Fruit fly (Drosophila melanogaster): ENCODE results near the gene CG8087.

CG8087 gene

DNA sequence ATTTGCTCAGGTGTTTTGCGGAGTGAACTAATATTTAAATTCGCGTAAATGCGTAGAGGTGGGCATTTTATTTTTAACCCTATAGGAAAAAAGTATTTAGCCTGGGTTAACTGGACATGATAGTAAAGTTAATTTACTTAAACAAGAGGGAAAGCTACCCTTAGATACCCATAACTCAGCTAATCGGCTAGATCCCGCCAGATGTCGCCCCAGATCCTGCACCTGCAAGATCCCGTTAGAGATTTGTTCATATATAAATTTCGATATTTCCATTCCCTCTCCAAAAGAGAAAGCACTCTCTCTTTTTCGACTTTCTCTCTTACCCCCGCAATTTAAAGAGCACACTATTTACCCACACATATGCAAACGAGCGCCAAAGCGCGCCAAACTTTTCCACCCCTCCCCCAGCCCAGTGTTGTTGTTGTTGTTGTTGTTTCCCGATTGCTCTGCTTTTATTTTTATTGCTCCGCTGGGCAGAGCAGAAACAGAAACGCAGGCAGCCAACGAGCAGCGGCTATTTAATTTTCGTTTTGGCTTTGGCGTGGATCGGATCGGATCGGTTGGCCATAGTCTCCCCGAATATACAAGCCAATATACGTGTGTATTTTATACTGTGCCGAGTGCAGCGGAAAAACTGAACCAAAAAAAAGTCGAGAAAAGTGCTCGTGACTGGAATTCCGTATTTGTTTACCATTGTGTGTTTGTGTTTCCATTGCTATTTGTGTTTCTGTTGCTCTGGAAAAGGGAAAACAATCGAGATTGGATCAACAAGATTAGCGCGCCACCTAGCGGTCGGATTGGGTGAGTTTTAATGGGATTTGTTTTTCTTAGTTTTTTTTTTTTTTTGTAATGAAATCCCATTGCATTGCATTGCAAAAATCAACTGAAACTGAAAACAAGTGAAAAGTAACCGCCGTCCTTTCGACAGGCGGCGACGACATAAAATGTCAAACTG is 12.4 kb upstream of the CG8087 start, which contains the start of gene stumps (continued):
- TF ChIP-seq ase (GFP tag; IDR thresholded peaks at IDR 0.05) (no peak), Atf-2 (GFP tag; optimal IDR thresholded peaks at IDR 0.05) (no peak), tio (GFP tag; optimal IDR thresholded peaks at IDR 0.05) (no peak), CG18011 (GFP tag; optimal IDR thresholded peaks at IDR 0.05) (no peak), Oaz (GFP tag; IDR thresholded peaks at IDR 0.05) (no peak), Pdp1 (GFP tag; optimal IDR thresholded peaks at IDR 0.05) (no peak), rib (GFP tag; IDR thresholded peaks at IDR 0.05) (no peak), Gsc (GFP tag; IDR thresholded peaks at IDR 0.05) (no peak), CG6654 (GFP tag; optimal IDR thresholded peaks at IDR 0.05) (no peak), CG15011 (GFP tag; optimal IDR thresholded peaks at IDR 0.05) (no peak), Atf3 (GFP tag; optimal IDR thresholded peaks at IDR 0.05) (no peak), Hsf (GFP tag; optimal IDR thresholded peaks at IDR 0.05) (no peak), wdn (GFP tag; IDR thresholded peaks at IDR 0.05) (no peak), BtbVII (GFP tag; optimal IDR thresholded peaks at IDR 0.05) (no peak), sqz (GFP tag; optimal IDR thresholded peaks at IDR 0.05) (peak; percentile 35), tgo (GFP tag; IDR thresholded peaks at IDR 0.05) (no peak), CG17385 (GFP tag; optimal IDR thresholded peaks at IDR 0.05) (no peak), Hr51 (GFP tag; optimal IDR thresholded peaks at IDR 0.05) (no peak), ara (GFP tag; IDR thresholded peaks at IDR 0.05) (no peak), mam (GFP tag; optimal IDR thresholded peaks at IDR 0.05) (no peak), CG9437 (GFP tag; optimal IDR thresholded peaks at IDR 0.05) (no peak), CG15073 (GFP tag; optimal IDR thresholded peaks at IDR 0.05) (no peak), lab (GFP tag; optimal IDR thresholded peaks at IDR 0.05) (no peak), CG13287 (GFP tag; IDR thresholded peaks at IDR 0.05; ENCODE audit: partially characterized antibody) (peak; percentile 9; the same call in 1 of the 2 replicates), CG7745 (tag; optimal IDR thresholded peaks at IDR 0.05) (no peak), CG10147 (GFP tag; optimal IDR thresholded peaks at IDR 0.05) (no peak), twi (tag; optimal IDR thresholded peaks at IDR 0.05) (no peak), CG18764 (GFP tag; optimal IDR thresholded peaks at IDR 0.05) (no peak), CG9876 (GFP tag; optimal IDR thresholded peaks at IDR 0.05) (no peak), sd (tag; optimal IDR thresholded peaks at IDR 0.05) (peak; percentile 77), schlank (tag; optimal IDR thresholded peaks at IDR 0.05) (no peak), sc (optimal IDR thresholded peaks at IDR 0.05) (no peak), sc (GFP tag; optimal IDR thresholded peaks at IDR 0.05) (no peak), Spps (tag; optimal IDR thresholded peaks at IDR 0.05) (no peak), CG17328 (GFP tag; IDR thresholded peaks at IDR 0.05) (no peak), ro (GFP tag; IDR thresholded peaks at IDR 0.05) (no peak), CG30403 (GFP tag; optimal IDR thresholded peaks at IDR 0.05) (no peak), CG33557 (GFP tag; optimal IDR thresholded peaks at IDR 0.05) (no peak), esg (GFP tag; conservative IDR thresholded peaks at IDR 0.05) (no peak), pho (GFP tag; optimal IDR thresholded peaks at IDR 0.05) (no peak), bcd (GFP tag; optimal IDR thresholded peaks at IDR 0.05) (no peak), vfl (GFP tag; optimal IDR thresholded peaks at IDR 0.05) (no peak), Trl (optimal IDR thresholded peaks at IDR 0.05) (peak; percentile 61), Trl (GFP tag; optimal IDR thresholded peaks at IDR 0.05) (no peak), CG10654 (GFP tag; optimal IDR thresholded peaks at IDR 0.05) (no peak), chif (GFP tag; optimal IDR thresholded peaks at IDR 0.05) (no peak), pfk (GFP tag; optimal IDR thresholded peaks at IDR 0.05) (no peak), CG8290 (GFP tag; optimal IDR thresholded peaks at IDR 0.05) (peak; percentile 0), CG8290 (tag; optimal IDR thresholded peaks at IDR 0.05) (no peak), caup (GFP tag; optimal IDR thresholded peaks at IDR 0.05; ENCODE audit: severe bottlenecking) (no peak)

All from whole organism, embryonic.